Fruit fly (Drosophila melanogaster) whole organism, wandering third instar larva: ENCODE data around the gene barc.
A peak's percentile ranks its signal among the peaks of the same experiment; 100 is the strongest.

ENCODE experiments used
- Abd-B ChIP-seq: fragments of >200 bp; optimal IDR thresholded peaks from 2 replicates; lab custom pipeline; 2017; ENCODE audit warnings: missing biosample characterization, missing genetic modification characterization
- CG32264 ChIP-seq: fragments of 200-800 bp; sonication (Bioruptor generic); optimal IDR thresholded peaks from 2 replicates; lab custom pipeline; 2016; ENCODE audit warnings: missing biosample characterization, missing genetic modification characterization
- CG9705 ChIP-seq: fragments of 200-800 bp; sonication (Bioruptor generic); optimal IDR thresholded peaks from 2 replicates; lab custom pipeline; 2018; ENCODE audit warnings: missing biosample characterization, mild to moderate bottlenecking, missing genetic modification characterization
- CrebA ChIP-seq: fragments of 200-800 bp; sonication (Bioruptor generic); optimal IDR thresholded peaks from 2 replicates; lab custom pipeline; 2016; ENCODE audit warnings: missing biosample characterization, mild to moderate bottlenecking, missing genetic modification characterization, borderline replicate concordance
- Dfd ChIP-seq: fragments of >200 bp; optimal IDR thresholded peaks from 2 replicates; lab custom pipeline; 2017; ENCODE audit warnings: missing biosample characterization, missing genetic modification characterization
- Dif ChIP-seq: fragments of 200-275, 200-300 bp; sonication (Bioruptor generic); optimal IDR thresholded peaks from 2 replicates; lab custom pipeline; 2018; ENCODE audit warnings: missing biosample characterization, missing genetic modification characterization; ENCODE audit not compliant: partially characterized antibody
- GATAd ChIP-seq: sonication (Bioruptor generic); optimal IDR thresholded peaks from 2 replicates; lab custom pipeline; 2016; ENCODE audit warnings: missing biosample characterization, missing genetic modification characterization
- HLH106 ChIP-seq: fragments of 200-800 bp; optimal IDR thresholded peaks from 3 replicates; lab custom pipeline; 2019; ENCODE audit warnings: missing biosample characterization, mild to moderate bottlenecking, missing genetic modification characterization, moderate library complexity
- Hnf4 ChIP-seq: fragments of 200-800 bp; sonication (Bioruptor generic); optimal IDR thresholded peaks from 2 replicates; lab custom pipeline; 2016; ENCODE audit warnings: missing biosample characterization, mild to moderate bottlenecking, missing genetic modification characterization
- Hr78 ChIP-seq: fragments of >200 bp; optimal IDR thresholded peaks from 2 replicates; lab custom pipeline; 2017; ENCODE audit warnings: missing biosample characterization, missing genetic modification characterization
- Hr83 ChIP-seq: fragments of 200-300 bp; sonication (Bioruptor generic); optimal IDR thresholded peaks from 2 replicates; lab custom pipeline; 2016; ENCODE audit warnings: missing biosample characterization, mild to moderate bottlenecking, missing genetic modification characterization, moderate library complexity; ENCODE audit not compliant: poor library complexity, severe bottlenecking
- Jra ChIP-seq: sonication (Bioruptor generic); optimal IDR thresholded peaks from 2 replicates; lab custom pipeline; 2016; ENCODE audit warnings: missing biosample characterization, missing genetic modification characterization
- Mio ChIP-seq: sonication (Bioruptor generic); optimal IDR thresholded peaks from 2 replicates; lab custom pipeline; 2016; ENCODE audit warnings: missing biosample characterization, missing genetic modification characterization
- Myc ChIP-seq: fragments of >200 bp; optimal IDR thresholded peaks from 2 replicates; lab custom pipeline; 2017
- N ChIP-seq: fragments of >200 bp; optimal IDR thresholded peaks from 2 replicates; lab custom pipeline; 2018; ENCODE audit warnings: missing biosample characterization, missing external identifiers, missing genetic modification characterization
- OdsH ChIP-seq: fragments of 200-800 bp; sonication (Bioruptor generic); optimal IDR thresholded peaks from 2 replicates; lab custom pipeline; 2016; ENCODE audit warnings: missing biosample characterization, mild to moderate bottlenecking, missing genetic modification characterization
- Rel ChIP-seq, 2 experiments: fragments of 200-800 bp; sonication (Bioruptor generic) in 1 of 2; optimal IDR thresholded peaks; 2 replicates in 1 of 2; 3 replicates in 1 of 2; lab custom pipeline; 2016 to 2019; ENCODE audit warnings: mild to moderate bottlenecking in 2 of 2, missing biosample characterization in 2 of 2, missing genetic modification characterization in 2 of 2, moderate library complexity in 1 of 2
- Sp1 ChIP-seq: fragments of 200-800 bp; sonication (Bioruptor generic); optimal IDR thresholded peaks from 3 replicates; lab custom pipeline; 2019; ENCODE audit warnings: missing biosample characterization, mild to moderate bottlenecking, missing genetic modification characterization, moderate library complexity
- Vsx2 ChIP-seq: fragments of 200-300, 225-300 bp; sonication (Bioruptor generic); optimal IDR thresholded peaks from 2 replicates; lab custom pipeline; 2018; ENCODE audit warnings: missing biosample characterization, missing genetic modification characterization; ENCODE audit not compliant: partially characterized antibody
- br ChIP-seq: fragments of 200-800 bp; sonication (Bioruptor generic); optimal IDR thresholded peaks from 2 replicates; lab custom pipeline; 2016; ENCODE audit warnings: missing biosample characterization, missing genetic modification characterization
- brk ChIP-seq: fragments of 200-800 bp; sonication (Bioruptor generic); optimal IDR thresholded peaks from 2 replicates; lab custom pipeline; 2016; ENCODE audit warnings: missing biosample characterization, mild to moderate bottlenecking, missing genetic modification characterization
- dl ChIP-seq, 2 experiments: fragments of 175-275, 200-275 bp in 1 of 2; fragments of 200-275 bp in 1 of 2; sonication (Bioruptor generic); optimal IDR thresholded peaks; lab custom pipeline; 2018; ENCODE audit warnings: mild to moderate bottlenecking in 2 of 2, missing biosample characterization in 2 of 2, missing genetic modification characterization in 2 of 2, moderate library complexity in 2 of 2; ENCODE audit not compliant: partially characterized antibody in 2 of 2, insufficient read depth in 1 of 2
- dmrt93B ChIP-seq: fragments of 200-800 bp; sonication (Bioruptor generic); optimal IDR thresholded peaks from 2 replicates; lab custom pipeline; 2018; ENCODE audit warnings: missing biosample characterization, mild to moderate bottlenecking, missing genetic modification characterization
- dsf ChIP-seq: sonication (Bioruptor generic); optimal IDR thresholded peaks from 2 replicates; lab custom pipeline; 2016; ENCODE audit warnings: missing biosample characterization, missing genetic modification characterization, borderline replicate concordance
- ey ChIP-seq: fragments of 200-800 bp; sonication (Bioruptor generic); optimal IDR thresholded peaks from 2 replicates; lab custom pipeline; 2016; ENCODE audit warnings: missing biosample characterization, missing genetic modification characterization
- foxo ChIP-seq, 2 experiments: fragments of 200-800 bp; sonication (Bioruptor generic); optimal IDR thresholded peaks; 2 replicates in 1 of 2; 3 replicates in 1 of 2; lab custom pipeline; 2016 to 2017; ENCODE audit warnings: missing biosample characterization in 2 of 2, missing genetic modification characterization in 2 of 2
- fru ChIP-seq: fragments of 200-800 bp; sonication (Bioruptor generic); optimal IDR thresholded peaks from 3 replicates; lab custom pipeline; 2016; ENCODE audit warnings: missing biosample characterization, mild to moderate bottlenecking, missing genetic modification characterization
- h ChIP-seq: fragments of 200-800 bp; sonication (Bioruptor generic); optimal IDR thresholded peaks from 3 replicates; lab custom pipeline; 2016; ENCODE audit warnings: missing biosample characterization, mild to moderate bottlenecking, missing genetic modification characterization
- jim ChIP-seq: fragments of 175-275, 200-325 bp; sonication (Bioruptor generic); optimal IDR thresholded peaks from 2 replicates; lab custom pipeline; 2016; ENCODE audit warnings: missing biosample characterization, mild to moderate bottlenecking, missing genetic modification characterization
- lola ChIP-seq: fragments of >200 bp; optimal IDR thresholded peaks from 2 replicates; lab custom pipeline; 2017; ENCODE audit warnings: missing biosample characterization, missing genetic modification characterization
- pan ChIP-seq: fragments of >200 bp; optimal IDR thresholded peaks from 2 replicates; lab custom pipeline; 2017
- psq ChIP-seq: fragments of 200-800 bp; sonication (Bioruptor generic); optimal IDR thresholded peaks from 3 replicates; lab custom pipeline; 2017; ENCODE audit warnings: missing biosample characterization, mild to moderate bottlenecking, missing genetic modification characterization, moderate library complexity
- rgr ChIP-seq: fragments of 200-800 bp; sonication (Bioruptor generic); optimal IDR thresholded peaks from 3 replicates; lab custom pipeline; 2016; ENCODE audit warnings: missing biosample characterization, mild to moderate bottlenecking, missing genetic modification characterization
- sage ChIP-seq: fragments of 200-800 bp; sonication (Bioruptor generic); optimal IDR thresholded peaks from 2 replicates; lab custom pipeline; 2016; ENCODE audit warnings: missing biosample characterization, mild to moderate bottlenecking, missing genetic modification characterization
- tai ChIP-seq: sonication (Bioruptor generic); optimal IDR thresholded peaks from 2 replicates; lab custom pipeline; 2016; ENCODE audit warnings: missing biosample characterization, missing genetic modification characterization
- usp ChIP-seq: fragments of >200 bp; optimal IDR thresholded peaks from 2 replicates; lab custom pipeline; 2017; ENCODE audit warnings: missing biosample characterization, missing genetic modification characterization
- woc ChIP-seq: sonication (Bioruptor generic); optimal IDR thresholded peaks from 2 replicates; lab custom pipeline; 2016; ENCODE audit warnings: missing biosample characterization, mild to moderate bottlenecking, missing genetic modification characterization

barc gene

dm6 chr3L:21479636-21480035 lies 46.7 kb upstream of the barc start:
- peak; percentile 54 for TF ChIP-seq Hr83
- TF ChIP-seq CG9705 (GFP tag; lab: Kevin White, UChicago): peak; percentile 70
- TF ChIP-seq Rel (GFP tag; optimal IDR thresholded peaks at IDR 0.05; lab: Kevin White, UChicago): no peak
- TF ChIP-seq Rel (tag; optimal IDR thresholded peaks at IDR 0.05; lab: Kevin White, UChicago): no peak
- no peak for TF ChIP-seq Dfd
- peak; percentile 48 for TF ChIP-seq OdsH (GFP tag; lab: Kevin White, UChicago)
- no peak for TF ChIP-seq Abd-B (GFP tag; lab: Kevin White, UChicago)
- peak; percentile 69 for TF ChIP-seq dmrt93B (GFP tag; lab: Kevin White, UChicago)
- peak; percentile 51 for TF ChIP-seq HLH106 (tag; lab: Kevin White, UChicago)
- TF ChIP-seq CrebA: no peak
- TF ChIP-seq jim (GFP tag; lab: Kevin White, UChicago): no peak
- no peak for TF ChIP-seq sage (GFP tag; lab: Kevin White, UChicago)
- TF ChIP-seq Sp1: no peak
- no peak for TF ChIP-seq Myc (lab: Kevin White, UChicago)
- TF ChIP-seq foxo (GFP tag; optimal IDR thresholded peaks at IDR 0.05; lab: Kevin White, UChicago): peak in 1 of 2 experiments; percentile 31
- TF ChIP-seq woc (GFP tag; lab: Kevin White, UChicago): no peak
- TF ChIP-seq rgr (GFP tag; lab: Kevin White, UChicago): peak; percentile 71
- TF ChIP-seq dl (GFP tag; optimal IDR thresholded peaks at IDR 0.05; lab: Kevin White, UChicago; ENCODE audit: insufficient read depth in 1 of 2, partially characterized antibody in 2 of 2): peak in 1 of 2 experiments; percentile 72
- no peak for TF ChIP-seq CG32264 (GFP tag; lab: Kevin White, UChicago)
- TF ChIP-seq psq (GFP tag; lab: Kevin White, UChicago): peak; percentile 14
- peak; percentile 48 for TF ChIP-seq fru
- TF ChIP-seq Hr78 (GFP tag; lab: Kevin White, UChicago): peak; percentile 15
- TF ChIP-seq tai: no peak
- no peak for TF ChIP-seq ey (GFP tag; lab: Kevin White, UChicago)
- no peak for TF ChIP-seq lola
- peak; percentile 18 for TF ChIP-seq Jra (GFP tag; lab: Kevin White, UChicago)
- TF ChIP-seq Hnf4 (GFP tag; lab: Kevin White, UChicago): no peak
- no peak for TF ChIP-seq dsf (GFP tag; lab: Kevin White, UChicago)
- TF ChIP-seq br (GFP tag; lab: Kevin White, UChicago): peak; percentile 38
- peak; percentile 73 for TF ChIP-seq N (GFP tag; lab: Kevin White, UChicago)
- TF ChIP-seq h (GFP tag; lab: Kevin White, UChicago): peak; percentile 44
- TF ChIP-seq Dif: peak; percentile 52
- peak; percentile 22 for TF ChIP-seq Vsx2 (GFP tag; lab: Kevin White, UChicago)
- no peak for TF ChIP-seq usp (GFP tag; lab: Kevin White, UChicago)
- TF ChIP-seq GATAd: no peak

dm6 chr3L:21477866-21478265 lies 44.9 kb upstream of the barc start:
- TF ChIP-seq N (GFP tag; lab: Kevin White, UChicago) (no peak), Jra (GFP tag; lab: Kevin White, UChicago) (no peak), psq (GFP tag; lab: Kevin White, UChicago) (no peak), Sp1 (no peak), dl (GFP tag; optimal IDR thresholded peaks at IDR 0.05; lab: Kevin White, UChicago; ENCODE audit: insufficient read depth in 1 of 2, partially characterized antibody in 2 of 2) (no peak), pan (lab: Kevin White, UChicago) (no peak), Myc (lab: Kevin White, UChicago) (no peak), Dif (no peak), brk (no peak), br (GFP tag; lab: Kevin White, UChicago) (no peak), fru (no peak), Mio (GFP tag; lab: Kevin White, UChicago) (no peak), dsf (GFP tag; lab: Kevin White, UChicago) (no peak), Rel (GFP tag; optimal IDR thresholded peaks at IDR 0.05; lab: Kevin White, UChicago) (no peak), Rel (tag; optimal IDR thresholded peaks at IDR 0.05; lab: Kevin White, UChicago) (no peak), tai (no peak), sage (GFP tag; lab: Kevin White, UChicago) (no peak), CrebA (no peak), Abd-B (GFP tag; lab: Kevin White, UChicago) (no peak), Vsx2 (GFP tag; lab: Kevin White, UChicago) (no peak)
